Fruit fly (Drosophila melanogaster) whole organism, embryonic: ENCODE results near the gene CG9498.

Experiments
- CG11723 ChIP-seq: fragments of 200-800 bp; sonication (Bioruptor generic); optimal IDR thresholded peaks from 2 replicates; lab custom pipeline; 2017; ENCODE audit warnings: missing biosample characterization, mild to moderate bottlenecking, missing genetic modification characterization
- CG15696 ChIP-seq: fragments of 200-800 bp; sonication (Bioruptor generic); optimal IDR thresholded peaks from 2 replicates; lab custom pipeline; 2019; ENCODE audit warnings: missing biosample characterization, mild to moderate bottlenecking, missing genetic modification characterization, moderate library complexity
- CG32532 ChIP-seq: fragments of 200-800 bp; sonication (Bioruptor generic); IDR thresholded peaks from 2 replicates; pipeline ENCODE4 v1.3.6; 2022; ENCODE audit warnings: missing biosample characterization, missing genetic modification characterization
- CG34422 ChIP-seq: fragments of 200-800 bp; sonication (Bioruptor generic); IDR thresholded peaks from 3 replicates; pipeline ENCODE4 v1.3.6; 2022; ENCODE audit warnings: missing biosample characterization, missing genetic modification characterization
- CG7987 ChIP-seq: fragments of 200-800 bp; sonication (Bioruptor generic); optimal IDR thresholded peaks from 2 replicates; lab custom pipeline; 2018; ENCODE audit warnings: missing biosample characterization, mild to moderate bottlenecking, missing genetic modification characterization, moderate library complexity
- CG8359 ChIP-seq: fragments of 200-800 bp; sonication (Bioruptor generic); optimal IDR thresholded peaks from 2 replicates; lab custom pipeline; 2017; ENCODE audit warnings: missing biosample characterization, mild to moderate bottlenecking, missing genetic modification characterization, borderline replicate concordance
- CG8924 ChIP-seq: fragments of 200-800 bp; optimal IDR thresholded peaks from 3 replicates; lab custom pipeline; 2019; ENCODE audit warnings: missing biosample characterization, mild to moderate bottlenecking, missing genetic modification characterization, moderate library complexity
- H2.0 ChIP-seq: fragments of 200-800 bp; sonication (Bioruptor generic); IDR thresholded peaks from 2 replicates; pipeline ENCODE4 v1.3.6; 2022; ENCODE audit warnings: missing biosample characterization, missing genetic modification characterization
- Hmx ChIP-seq: fragments of 200-800 bp; sonication (Bioruptor generic); optimal IDR thresholded peaks from 2 replicates; lab custom pipeline; 2016; ENCODE audit warnings: missing biosample characterization, missing genetic modification characterization
- Med ChIP-seq: fragments of 200-800 bp; sonication (Bioruptor generic); peaks from one replicate; lab custom pipeline; 2016; ENCODE audit warnings: missing biosample characterization, missing genetic modification characterization, mild to moderate bottlenecking, inconsistent platforms, moderate library complexity
- crp ChIP-seq, 2 experiments: fragments of 200-800 bp; sonication (Bioruptor generic); optimal IDR thresholded peaks; 2 replicates in 1 of 2; 3 replicates in 1 of 2; lab custom pipeline; 2017; ENCODE audit warnings: missing biosample characterization in 2 of 2, missing genetic modification characterization in 2 of 2, mild to moderate bottlenecking in 1 of 2, moderate library complexity in 1 of 2
- lola ChIP-seq, 3 experiments: fragments of >200 bp in 2 of 3; fragments of 200-800 bp in 1 of 3; sonication (Bioruptor generic) in 1 of 3; optimal IDR thresholded peaks; 2 replicates each; lab custom pipeline; 2017 to 2019; ENCODE audit warnings: missing biosample characterization in 3 of 3, missing genetic modification characterization in 3 of 3, mild to moderate bottlenecking in 1 of 3, moderate library complexity in 1 of 3
- slbo ChIP-seq: fragments of 200-800 bp; sonication (Bioruptor generic); IDR thresholded peaks from 2 replicates; pipeline ENCODE4 v1.3.6; 2022; ENCODE audit warnings: missing biosample characterization, missing genetic modification characterization
- slp2 ChIP-seq: fragments of 200-800 bp; sonication (Bioruptor generic); optimal IDR thresholded peaks from 2 replicates; lab custom pipeline; 2016; ENCODE audit warnings: missing biosample characterization, missing genetic modification characterization

dm6 chr2L:6350984-6351808 lies at the start of gene CG9498:
- TF ChIP-seq slbo (GFP tag; lab: Robert Waterston, UW) (peak; percentile 86), CG11723 (GFP tag; lab: Kevin White, UChicago) (peak; percentile 44), H2.0 (GFP tag; lab: Robert Waterston, UW) (no peak), CG7987 (no peak), CG8924 (tag; lab: Kevin White, UChicago) (peak; percentile 88), crp (GFP tag; optimal IDR thresholded peaks at IDR 0.05; lab: Kevin White, UChicago) (no peak), Med (GFP tag; lab: Kevin White, UChicago) (peak; percentile 73), CG32532 (peak; percentile 95), CG34422 (peak; percentile 69; the same call in 2 of the 3 replicates), Hmx (GFP tag; lab: Kevin White, UChicago) (peak; percentile 21), CG15696 (peak; percentile 57), CG8359 (GFP tag; lab: Kevin White, UChicago) (peak; percentile 17), slp2 (GFP tag; lab: Kevin White, UChicago) (no peak), lola (GFP tag; optimal IDR thresholded peaks at IDR 0.05; lab: Kevin White, UChicago) (peak in 1 of 3 experiments; percentile 9)
